Worm (Caenorhabditis elegans) whole organism, mixed stage, embryonic: ENCODE measurements around the gene B0507.6.

ENCODE experiments used
- drap-1 ChIP-seq: fragments of 200-800 bp; sonication (Bioruptor generic); optimal IDR thresholded peaks from 3 replicates; lab custom pipeline; 2018; ENCODE audit warnings: mild to moderate bottlenecking, missing genetic modification characterization, missing compliant biosample characterization
- elt-1 ChIP-seq: sonication (generic microtip); optimal IDR thresholded peaks from 2 replicates; lab custom pipeline; 2017; ENCODE audit warnings: missing genetic modification characterization, mild to moderate bottlenecking, missing compliant biosample characterization, antibody characterized with exemption, moderate library complexity, borderline replicate concordance; ENCODE audit not compliant: insufficient read depth
- hlh-1 ChIP-seq: fragments of 150-350 bp; optimal IDR thresholded peaks from 2 replicates; lab custom pipeline; 2014; ENCODE audit warnings: missing biosample characterization, missing genetic modification reagents, missing genetic modification characterization
- lin-13 ChIP-seq: fragments of 150-350 bp; optimal IDR thresholded peaks from 2 replicates; lab custom pipeline; 2014; ENCODE audit warnings: missing biosample characterization, missing genetic modification characterization
- lsy-2 ChIP-seq: fragments of 150-350 bp; optimal IDR thresholded peaks from 2 replicates; lab custom pipeline; 2014; ENCODE audit warnings: missing biosample characterization, missing genetic modification characterization
- mab-5 ChIP-seq: fragments of 150-350 bp; optimal IDR thresholded peaks from 2 replicates; lab custom pipeline; 2014; ENCODE audit warnings: missing biosample characterization, missing genetic modification characterization
- nhr-12 ChIP-seq: fragments of 150-350 bp; optimal IDR thresholded peaks from 2 replicates; lab custom pipeline; 2014; ENCODE audit warnings: missing biosample characterization, missing genetic modification characterization
- nhr-76 ChIP-seq: sonication (generic microtip); optimal IDR thresholded peaks from 2 replicates; lab custom pipeline; 2017; ENCODE audit warnings: missing biosample characterization, missing genetic modification characterization
- unc-39 ChIP-seq: fragments of 150-350 bp; optimal IDR thresholded peaks from 2 replicates; lab custom pipeline; 2014; ENCODE audit warnings: missing biosample characterization, missing genetic modification characterization
- ztf-11 ChIP-seq: fragments of 150-350 bp; optimal IDR thresholded peaks from 2 replicates; lab custom pipeline; 2014; ENCODE audit warnings: missing biosample characterization, missing genetic modification characterization

DNA sequence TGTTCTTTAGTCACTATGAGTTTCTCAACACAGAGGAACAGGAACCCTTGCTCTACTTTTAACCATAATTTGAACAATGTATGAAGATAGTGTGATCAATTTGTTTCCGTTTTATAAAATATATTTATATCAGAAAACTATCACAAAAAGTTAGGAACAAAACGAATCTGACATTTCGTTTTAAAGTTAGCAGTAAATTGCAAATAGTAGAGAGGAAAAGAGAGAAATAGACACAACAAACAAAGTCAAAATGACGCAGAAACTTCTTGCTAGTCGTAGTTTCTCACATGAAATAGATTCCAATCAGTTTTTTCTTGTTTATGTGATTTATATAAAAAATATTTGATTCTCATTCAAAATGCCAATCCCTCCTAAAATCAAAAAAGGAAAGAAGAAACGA is 16.9 kb upstream of the B0507.6 start, which contains the start of gene ZC196.5:
- TF ChIP-seq lsy-2 (tag; lab: Kevin White, UChicago) (no peak), nhr-76 (tag; lab: Kevin White, UChicago) (no peak), unc-39 (tag; lab: Kevin White, UChicago) (no peak), mab-5 (tag; lab: Kevin White, UChicago) (no peak), elt-1 (tag; lab: Kevin White, UChicago) (no peak), ztf-11 (tag; lab: Kevin White, UChicago) (no peak), lin-13 (no peak), nhr-12 (tag; lab: Kevin White, UChicago) (no peak), hlh-1 (no peak), drap-1 (no peak)
